Fruit fly (Drosophila melanogaster) whole organism, embryonic: Measurements from ENCODE around the gene Or83a.
A peak's percentile ranks its signal among the peaks of the same experiment; 100 is the strongest.

Source experiments
- Awh ChIP-seq: fragments of 200-800 bp; sonication (Bioruptor generic); IDR thresholded peaks from 2 replicates; pipeline ENCODE4, ENCODE4 v1.3.6; 2022; ENCODE audit warnings: missing biosample characterization, missing genetic modification characterization
- CG12219 ChIP-seq: fragments of 200-800 bp; sonication (Bioruptor generic); optimal IDR thresholded peaks from 3 replicates; lab custom pipeline; 2018; ENCODE audit warnings: missing biosample characterization, mild to moderate bottlenecking, missing genetic modification characterization
- CG12236 ChIP-seq: fragments of 200-800 bp; sonication (Bioruptor generic); optimal IDR thresholded peaks from 2 replicates; lab custom pipeline; 2016; ENCODE audit warnings: missing biosample characterization, missing genetic modification characterization
- CG12391 ChIP-seq: fragments of 200-800 bp; sonication (Bioruptor generic); optimal IDR thresholded peaks from 3 replicates; lab custom pipeline; 2018; ENCODE audit warnings: missing biosample characterization, mild to moderate bottlenecking, missing genetic modification characterization, moderate library complexity
- CG12769 ChIP-seq: fragments of 200-800 bp; sonication (Bioruptor generic); optimal IDR thresholded peaks from 2 replicates; lab custom pipeline; 2019; ENCODE audit warnings: missing biosample characterization, mild to moderate bottlenecking, missing genetic modification characterization, moderate library complexity
- CG13624 ChIP-seq: fragments of 200-800 bp; sonication (Bioruptor generic); optimal IDR thresholded peaks from 2 replicates; lab custom pipeline; 2016; ENCODE audit warnings: missing biosample characterization, missing genetic modification characterization
- CG14014 ChIP-seq: fragments of 200-800 bp; sonication (Bioruptor generic); IDR thresholded peaks from 2 replicates; pipeline ENCODE4 v1.3.6; 2022; ENCODE audit warnings: missing biosample characterization, missing genetic modification characterization
- CG15269 ChIP-seq: fragments of 200-800 bp; sonication (Bioruptor generic); optimal IDR thresholded peaks from 2 replicates; lab custom pipeline; 2018; ENCODE audit warnings: missing biosample characterization, mild to moderate bottlenecking, missing genetic modification characterization, moderate library complexity
- CG34376 ChIP-seq: fragments of 200-800 bp; sonication (Bioruptor generic); optimal IDR thresholded peaks from 2 replicates; lab custom pipeline; 2018; ENCODE audit warnings: missing biosample characterization, mild to moderate bottlenecking, missing genetic modification characterization
- CG4328 ChIP-seq: fragments of 200-800 bp; sonication (Bioruptor generic); optimal IDR thresholded peaks from 3 replicates; lab custom pipeline; 2017; ENCODE audit warnings: missing biosample characterization, missing genetic modification reagents, missing genetic modification characterization
- CG7357 ChIP-seq: fragments of 200-800 bp; sonication (Bioruptor generic); IDR thresholded peaks from 3 replicates; pipeline ENCODE4 v1.3.6; 2022; ENCODE audit warnings: missing biosample characterization, missing genetic modification characterization
- CG7839 ChIP-seq: fragments of 200-800 bp; sonication (Bioruptor generic); optimal IDR thresholded peaks from 3 replicates; lab custom pipeline; 2018; ENCODE audit warnings: missing biosample characterization, mild to moderate bottlenecking, missing genetic modification characterization, moderate library complexity
- CG9215 ChIP-seq: fragments of 200-800 bp; sonication (Bioruptor generic); IDR thresholded peaks from 2 replicates; pipeline ENCODE4 v1.3.6; 2022; ENCODE audit warnings: missing biosample characterization, missing genetic modification characterization
- CG9817 ChIP-seq: fragments of 200-800 bp; sonication (Bioruptor generic); optimal IDR thresholded peaks from 2 replicates; lab custom pipeline; 2018; ENCODE audit warnings: missing biosample characterization, mild to moderate bottlenecking, missing genetic modification characterization, moderate library complexity
- CG9876 ChIP-seq: fragments of 200-800 bp; sonication (Bioruptor generic); optimal IDR thresholded peaks from 2 replicates; lab custom pipeline; 2016; ENCODE audit warnings: missing biosample characterization, missing genetic modification characterization
- Chrac-16 ChIP-seq: fragments of 200-800 bp; sonication (Bioruptor generic); optimal IDR thresholded peaks from 3 replicates; lab custom pipeline; 2016; ENCODE audit warnings: missing biosample characterization, missing genetic modification characterization
- D ChIP-seq, 2 experiments: fragments of 200-800 bp in 1 of 2; fragments of >200 bp in 1 of 2; sonication (Bioruptor generic) in 1 of 2; optimal IDR thresholded peaks; 2 replicates in 1 of 2; 3 replicates in 1 of 2; lab custom pipeline; 2017; ENCODE audit warnings: mild to moderate bottlenecking in 1 of 2, missing biosample characterization in 1 of 2, missing genetic modification characterization in 1 of 2, missing genetic modification reagents in 1 of 2
- D19A ChIP-seq: fragments of 200-800 bp; optimal IDR thresholded peaks from 3 replicates; lab custom pipeline; 2019; ENCODE audit warnings: missing biosample characterization, mild to moderate bottlenecking, missing genetic modification characterization, moderate library complexity
- Ets65A ChIP-seq: fragments of 200-800 bp; sonication (Bioruptor generic); peaks from one replicate; lab custom pipeline; 2016; ENCODE audit warnings: missing biosample characterization, missing genetic modification characterization
- HLH4C ChIP-seq: fragments of 200-800 bp; sonication (Bioruptor generic); IDR thresholded peaks from 3 replicates; pipeline ENCODE4 v1.3.6; 2022; ENCODE audit warnings: missing biosample characterization, missing genetic modification characterization; ENCODE audit not compliant: partially characterized antibody
- MESR4 ChIP-seq: fragments of 200-800 bp; sonication (Bioruptor generic); optimal IDR thresholded peaks from 2 replicates; lab custom pipeline; 2018; ENCODE audit warnings: missing biosample characterization, mild to moderate bottlenecking, missing genetic modification characterization, moderate library complexity
- Myb ChIP-seq: fragments of 200-800 bp; sonication (Bioruptor generic); optimal IDR thresholded peaks from 2 replicates; lab custom pipeline; 2016; ENCODE audit warnings: missing biosample characterization, missing genetic modification characterization
- Sin3A ChIP-seq: fragments of >200 bp; optimal IDR thresholded peaks from 2 replicates; lab custom pipeline; 2018
- amos ChIP-seq: fragments of 200-800 bp; sonication (Bioruptor generic); IDR thresholded peaks from 2 replicates; pipeline ENCODE4 v1.3.6; 2022; ENCODE audit warnings: missing biosample characterization, missing genetic modification characterization; ENCODE audit not compliant: partially characterized antibody
- ap ChIP-seq: fragments of 200-800 bp; sonication (Bioruptor generic); IDR thresholded peaks from 2 replicates; pipeline ENCODE4 v1.3.6; 2022; ENCODE audit warnings: missing biosample characterization, missing genetic modification characterization
- ase ChIP-seq: fragments of 200-800 bp; sonication (Bioruptor generic); IDR thresholded peaks from 3 replicates; pipeline ENCODE4 v1.3.6; 2022; ENCODE audit warnings: missing biosample characterization, missing genetic modification characterization
- ato ChIP-seq: fragments of 200-800 bp; sonication (Bioruptor generic); IDR thresholded peaks from 2 replicates; pipeline ENCODE4 v1.3.6; 2022; ENCODE audit warnings: missing biosample characterization, missing genetic modification characterization; ENCODE audit not compliant: partially characterized antibody
- az2 ChIP-seq: fragments of 200-800 bp; sonication (Bioruptor generic); optimal IDR thresholded peaks from 3 replicates; lab custom pipeline; 2016; ENCODE audit warnings: missing biosample characterization, missing genetic modification characterization
- chif ChIP-seq, 2 experiments: fragments of 200-800 bp; sonication (Bioruptor generic); optimal IDR thresholded peaks; 3 replicates each; lab custom pipeline; 2016; ENCODE audit warnings: missing biosample characterization in 2 of 2, missing genetic modification characterization in 2 of 2
- crc ChIP-seq: fragments of 200-800 bp; sonication (Bioruptor generic); optimal IDR thresholded peaks from 2 replicates; lab custom pipeline; 2016; ENCODE audit warnings: missing biosample characterization, missing genetic modification characterization
- cwo ChIP-seq: fragments of 200-800 bp; sonication (Bioruptor generic); optimal IDR thresholded peaks from 3 replicates; lab custom pipeline; 2017; ENCODE audit warnings: missing biosample characterization, missing genetic modification characterization, mild to moderate bottlenecking, moderate library complexity, missing genetic modification reagents
- fd64A ChIP-seq: fragments of 200-800 bp; sonication (Bioruptor generic); optimal IDR thresholded peaks from 3 replicates; lab custom pipeline; 2018; ENCODE audit warnings: missing biosample characterization, mild to moderate bottlenecking, missing genetic modification characterization
- fru ChIP-seq: fragments of >200 bp; optimal IDR thresholded peaks from 2 replicates; lab custom pipeline; 2017
- ftz-f1 ChIP-seq: fragments of 200-800 bp; sonication (Bioruptor generic); optimal IDR thresholded peaks from 2 replicates; lab custom pipeline; 2016; ENCODE audit warnings: missing biosample characterization, missing genetic modification characterization
- gsb-n ChIP-seq: fragments of 200-800 bp; sonication (Bioruptor generic); optimal IDR thresholded peaks from 3 replicates; lab custom pipeline; 2018; ENCODE audit warnings: missing biosample characterization, mild to moderate bottlenecking, missing genetic modification characterization
- gt ChIP-seq: fragments of 200-800 bp; sonication (Bioruptor generic); IDR thresholded peaks from 2 replicates; pipeline ENCODE4 v1.3.6; 2022; ENCODE audit warnings: missing biosample characterization, missing genetic modification characterization
- knrl ChIP-seq: fragments of 200-800 bp; sonication (Bioruptor generic); IDR thresholded peaks from 3 replicates; pipeline ENCODE4 v1.3.6; 2022; ENCODE audit warnings: missing biosample characterization, missing genetic modification characterization; ENCODE audit not compliant: partially characterized antibody
- pum ChIP-seq: fragments of 200-800 bp; sonication (Bioruptor generic); optimal IDR thresholded peaks from 2 replicates; lab custom pipeline; 2016; ENCODE audit warnings: missing biosample characterization, missing genetic modification characterization
- ranshi ChIP-seq: fragments of 200-800 bp; sonication (Bioruptor generic); IDR thresholded peaks from 2 replicates; pipeline ENCODE4 v1.3.6; 2022; ENCODE audit warnings: missing biosample characterization, missing genetic modification characterization
- run ChIP-seq: fragments of 200-800 bp; sonication (Bioruptor generic); optimal IDR thresholded peaks from 3 replicates; lab custom pipeline; 2018; ENCODE audit warnings: missing biosample characterization, mild to moderate bottlenecking, missing genetic modification characterization
- sens ChIP-seq: fragments of 200-800 bp; sonication (Bioruptor generic); peaks from one replicate; lab custom pipeline; 2016; ENCODE audit warnings: missing biosample characterization, missing genetic modification characterization
- sisA ChIP-seq: fragments of 200-800 bp; sonication (Bioruptor generic); IDR thresholded peaks from 2 replicates; pipeline ENCODE4 v1.3.6; 2022; ENCODE audit warnings: missing biosample characterization, missing genetic modification characterization
- sr ChIP-seq: fragments of 200-800 bp; sonication (Bioruptor generic); IDR thresholded peaks from 3 replicates; pipeline ENCODE4 v1.3.6; 2022; ENCODE audit warnings: missing biosample characterization, missing genetic modification characterization
- stwl ChIP-seq: fragments of 200-800 bp; sonication (Bioruptor generic); optimal IDR thresholded peaks from 3 replicates; lab custom pipeline; 2018; ENCODE audit warnings: missing biosample characterization, mild to moderate bottlenecking, missing genetic modification characterization, moderate library complexity
- tin ChIP-seq: fragments of 200-800 bp; sonication (Bioruptor generic); optimal IDR thresholded peaks from 3 replicates; lab custom pipeline; 2016; ENCODE audit warnings: missing biosample characterization, missing genetic modification characterization
- tio ChIP-seq: fragments of 200-800 bp; sonication (Bioruptor generic); optimal IDR thresholded peaks from 2 replicates; lab custom pipeline; 2017; ENCODE audit warnings: missing biosample characterization, missing genetic modification characterization, inconsistent platforms
- trh ChIP-seq: fragments of 200-800 bp; sonication (Bioruptor generic); optimal IDR thresholded peaks from 2 replicates; lab custom pipeline; 2016; ENCODE audit warnings: missing biosample characterization, missing genetic modification characterization
- ttk ChIP-seq: fragments of 200-800 bp; sonication (Bioruptor generic); IDR thresholded peaks from 2 replicates; pipeline ENCODE4 v2.1.2; 2022; ENCODE audit warnings: missing biosample characterization, missing genetic modification characterization
- twi ChIP-seq: fragments of 200-800 bp; optimal IDR thresholded peaks from 2 replicates; lab custom pipeline; 2019; ENCODE audit warnings: missing biosample characterization, mild to moderate bottlenecking, missing genetic modification characterization, moderate library complexity
- z ChIP-seq: fragments of 200-800 bp; sonication (Bioruptor generic); IDR thresholded peaks from 3 replicates; pipeline ENCODE4 v1.3.6; 2022; ENCODE audit warnings: missing biosample characterization, missing genetic modification characterization

The Or83a gene

dm6 chr3R:5361681-5362319 lies 37.2 kb downstream of the Or83a start (continued):
- TF ChIP-seq trh (no peak), amos (GFP tag; lab: Robert Waterston, UW) (no peak), CG15269 (tag; lab: Kevin White, UChicago) (peak; percentile 82), Myb (peak; percentile 63), Ets65A (GFP tag; lab: Kevin White, UChicago) (peak; percentile 97), sisA (GFP tag; lab: Robert Waterston, UW) (peak; percentile 81), CG9817 (tag; lab: Kevin White, UChicago) (peak; percentile 70), ap (GFP tag; lab: Robert Waterston, UW) (peak; percentile 80), twi (tag; lab: Kevin White, UChicago) (peak; percentile 12), ranshi (GFP tag; lab: Robert Waterston, UW) (peak; percentile 88), CG9876 (GFP tag; lab: Kevin White, UChicago) (peak; percentile 74), cwo (GFP tag; lab: Kevin White, UChicago) (peak; percentile 82), az2 (GFP tag; lab: Kevin White, UChicago) (peak; percentile 80), D19A (peak; percentile 66), ase (GFP tag; lab: Robert Waterston, UW) (peak; percentile 81), D (optimal IDR thresholded peaks at IDR 0.05; lab: Kevin White, UChicago) (no peak), D (GFP tag; optimal IDR thresholded peaks at IDR 0.05; lab: Kevin White, UChicago) (peak; percentile 49), gt (GFP tag; lab: Robert Waterston, UW) (peak; percentile 40; the same call in 1 of the 2 replicates), Awh (GFP tag; lab: Robert Waterston, UW) (peak; percentile 70), CG12391 (tag; lab: Kevin White, UChicago) (peak; percentile 82), CG12219 (peak; percentile 82), fru (lab: Kevin White, UChicago) (no peak), stwl (tag; lab: Kevin White, UChicago) (no peak), run (tag; lab: Kevin White, UChicago) (peak; percentile 63), sens (GFP tag; lab: Kevin White, UChicago) (peak; percentile 95), knrl (no peak), ato (GFP tag; lab: Robert Waterston, UW) (no peak), ftz-f1 (GFP tag; lab: Kevin White, UChicago) (peak; percentile 9), CG7357 (peak; percentile 70; the same call in 2 of the 3 replicates), Chrac-16 (GFP tag; lab: Kevin White, UChicago) (peak; percentile 74), tio (GFP tag; lab: Kevin White, UChicago) (peak; percentile 67), HLH4C (GFP tag; lab: Robert Waterston, UW) (no peak), CG12769 (tag; lab: Kevin White, UChicago) (peak; percentile 88), CG7839 (tag; lab: Kevin White, UChicago) (peak; percentile 87), chif (GFP tag; optimal IDR thresholded peaks at IDR 0.05; lab: Kevin White, UChicago) (peak; percentile 66 to 84), crc (GFP tag; lab: Kevin White, UChicago) (peak; percentile 66), ttk (GFP tag; lab: Robert Waterston, UW) (peak; percentile 76), pum (peak; percentile 76), CG13624 (peak; percentile 88), sr (GFP tag; lab: Robert Waterston, UW) (peak; percentile 63; the same call in 1 of the 3 replicates), CG12236 (peak; percentile 36), Sin3A (lab: Kevin White, UChicago) (no peak), tin (peak; percentile 83), CG4328 (no peak), MESR4 (no peak), fd64A (GFP tag; lab: Kevin White, UChicago) (peak; percentile 63), gsb-n (peak; percentile 56), CG14014 (peak; percentile 88), z (no peak), CG9215 (GFP tag; lab: Robert Waterston, UW) (peak; percentile 61; the same call in 1 of the 2 replicates), CG34376 (GFP tag; lab: Kevin White, UChicago) (no peak)
